Fruit fly (Drosophila melanogaster) S2 (cell line): ENCODE measurements around the gene CG4911.

Experiments
- CG8478 ChIP-seq: fragments of >200 bp; optimal IDR thresholded peaks from 2 replicates; lab custom pipeline; 2018
- CTCF ChIP-seq, 2 experiments: fragments of >200 bp; optimal IDR thresholded peaks; 2 replicates each; lab custom pipeline; 2018

- TF ChIP-seq CTCF (optimal IDR thresholded peaks at IDR 0.05; lab: Kevin White, UChicago) (no peak), CG8478 (no peak)
Observed at dm6 chr3L:9115654-9116053, 43.1 kb upstream of the CG4911 start.
